Worm (Caenorhabditis elegans): ENCODE results near the gene Y54G11A.19.

DNA sequence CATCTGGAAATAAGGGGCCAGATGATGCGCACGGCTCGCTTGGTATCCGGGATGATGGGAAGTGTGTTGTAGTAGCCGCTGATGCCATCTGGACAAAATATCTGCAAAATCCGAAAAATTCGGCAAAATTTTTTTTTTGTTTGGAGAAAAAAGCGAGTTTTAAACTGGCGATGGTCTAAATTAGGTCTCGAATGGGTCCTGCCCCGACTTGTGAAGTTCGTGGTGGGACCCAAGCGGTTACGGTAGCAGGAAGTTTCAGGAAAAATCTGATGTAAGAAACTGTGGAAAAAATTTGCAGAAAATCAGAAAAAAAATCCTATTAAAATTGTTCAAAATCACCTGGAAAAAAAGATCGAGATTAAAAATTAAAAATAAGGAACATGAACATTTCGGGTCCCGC is 13.2 kb downstream of the Y54G11A.19 start, which contains the start of gene jmjd-2:
- TF ChIP-seq nhr-11 (tag; optimal IDR thresholded peaks at IDR 0.05): no peak
- no peak for TF ChIP-seq hlh-4 (tag; optimal IDR thresholded peaks at IDR 0.05)
- TF ChIP-seq efl-1 (optimal IDR thresholded peaks at IDR 0.05): no peak
- no peak for TF ChIP-seq efl-1 (GFP tag; optimal IDR thresholded peaks at IDR 0.05 in 1 of 2)
- TF ChIP-seq fos-1 (tag; optimal IDR thresholded peaks at IDR 0.05): no peak
- TF ChIP-seq nhr-47 (tag; optimal IDR thresholded peaks at IDR 0.05): no peak
- no peak for TF ChIP-seq zag-1 (tag; optimal IDR thresholded peaks at IDR 0.05)
